Fruit fly (Drosophila melanogaster): ENCODE measurements around the gene nkd.

Gene nkd

DNA sequence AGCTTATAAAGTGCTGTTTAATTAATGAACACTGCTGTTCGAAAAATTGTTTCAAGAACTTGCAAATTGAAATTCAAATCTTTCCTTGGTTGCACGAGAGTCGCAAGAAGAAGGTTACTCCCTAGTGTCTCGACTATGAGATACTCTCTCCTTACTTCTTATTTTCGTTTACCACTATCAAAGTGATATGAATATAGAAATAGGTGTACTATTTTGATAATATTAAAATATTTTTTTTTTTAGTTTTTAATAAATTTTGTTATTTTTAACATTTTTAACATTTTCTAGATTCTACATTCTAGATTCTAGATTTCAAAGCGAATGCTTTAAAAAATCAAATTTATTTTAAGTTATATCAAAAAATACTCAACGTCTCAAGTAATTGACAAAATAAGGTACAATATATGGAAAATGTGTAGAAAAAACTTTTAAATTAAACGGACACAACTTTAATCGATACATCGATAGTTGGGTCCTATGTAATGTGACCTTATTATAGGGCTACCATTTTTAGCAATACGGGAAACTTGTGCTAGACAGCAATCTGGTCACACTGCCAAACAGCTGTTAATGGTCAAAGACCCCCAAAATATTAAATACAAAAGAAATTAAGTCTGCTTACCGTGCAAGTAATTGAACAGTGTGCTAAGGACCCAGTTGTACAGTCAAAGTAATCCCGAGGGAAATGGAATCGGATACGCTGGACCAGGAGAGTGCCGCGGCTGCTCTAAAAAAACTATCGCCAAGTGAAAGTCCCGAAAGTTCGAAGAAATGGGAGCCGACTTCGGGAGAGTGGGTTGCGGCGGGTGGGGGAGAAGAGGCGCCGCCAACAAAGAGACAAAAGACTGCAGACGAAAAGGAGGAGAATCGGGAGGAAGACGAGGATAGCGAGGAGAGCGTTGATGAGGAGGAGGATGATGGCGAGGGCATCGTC is 47.1 kb upstream of the nkd start, which contains the start of gene MESR6 (continued):
- TF ChIP-seq Neu2 (GFP tag; optimal IDR thresholded peaks at IDR 0.05; ENCODE audit: borderline replicate concordance) (no peak), Doc3 (GFP tag; IDR thresholded peaks at IDR 0.05; ENCODE audit: partially characterized antibody) (peak; percentile 78), CG34422 (GFP tag; IDR thresholded peaks at IDR 0.05) (0 out of 3 replicates have a peak, but pooled peaks have one; percentile 49), D (optimal IDR thresholded peaks at IDR 0.05) (peak; percentile 14), D (GFP tag; optimal IDR thresholded peaks at IDR 0.05) (no peak), zfh1 (GFP tag; IDR thresholded peaks at IDR 0.05) (no peak; the same call in 2 of the 3 replicates), ash1 (GFP tag; optimal IDR thresholded peaks at IDR 0.05) (no peak), stwl (tag; optimal IDR thresholded peaks at IDR 0.05) (peak; percentile 95), CG1792 (GFP tag; optimal IDR thresholded peaks at IDR 0.05) (no peak), Awh (GFP tag; IDR thresholded peaks at IDR 0.05) (peak; percentile 11; the same call in 1 of the 2 replicates), CG2202 (tag; optimal IDR thresholded peaks at IDR 0.05) (no peak), CG15073 (GFP tag; optimal IDR thresholded peaks at IDR 0.05) (no peak), pan (optimal IDR thresholded peaks at IDR 0.05) (no peak), pan (GFP tag; optimal IDR thresholded peaks at IDR 0.05 in 1 of 2, IDR thresholded peaks at IDR 0.05 in 1 of 2) (no peak), Meics (GFP tag; optimal IDR thresholded peaks at IDR 0.05) (peak; percentile 54), ci (GFP tag; IDR thresholded peaks at IDR 0.05) (no peak), vvl (GFP tag; IDR thresholded peaks at IDR 0.05) (peak; percentile 5; the same call in 1 of the 2 replicates), danr (GFP tag; IDR thresholded peaks at IDR 0.05) (no peak), CG6254 (GFP tag; optimal IDR thresholded peaks at IDR 0.05) (no peak), HLH4C (GFP tag; IDR thresholded peaks at IDR 0.05; ENCODE audit: partially characterized antibody) (peak; percentile 78), dimm (GFP tag; IDR thresholded peaks at IDR 0.05) (no peak), CG17359 (tag; optimal IDR thresholded peaks at IDR 0.05) (peak; percentile 12), psq (GFP tag; optimal IDR thresholded peaks at IDR 0.05) (no peak), CG8089 (GFP tag; optimal IDR thresholded peaks at IDR 0.05) (no peak), CG10274 (GFP tag; optimal IDR thresholded peaks at IDR 0.05) (no peak), Nf-YB (GFP tag; optimal IDR thresholded peaks at IDR 0.05) (no peak), CG9932 (GFP tag; IDR thresholded peaks at IDR 0.05) (peak; percentile 3; the same call in 1 of the 2 replicates), esg (GFP tag; conservative IDR thresholded peaks at IDR 0.05) (no peak), hb (GFP tag; IDR thresholded peaks at IDR 0.05; ENCODE audit: partially characterized antibody) (peak; percentile 47), CG6654 (GFP tag; optimal IDR thresholded peaks at IDR 0.05) (no peak), TFAM (GFP tag; optimal IDR thresholded peaks at IDR 0.05) (no peak), Oaz (GFP tag; IDR thresholded peaks at IDR 0.05) (no peak), CG1603 (tag; optimal IDR thresholded peaks at IDR 0.05) (peak; percentile 74), CG11085 (GFP tag; IDR thresholded peaks at IDR 0.05) (no peak), Hmr (GFP tag; optimal IDR thresholded peaks at IDR 0.05) (no peak), crol (GFP tag; IDR thresholded peaks at IDR 0.05) (peak; percentile 87), CG10209 (GFP tag; optimal IDR thresholded peaks at IDR 0.05) (peak; percentile 13), gcm (GFP tag; optimal IDR thresholded peaks at IDR 0.05) (no peak), jumu (GFP tag; optimal IDR thresholded peaks at IDR 0.05) (no peak), CG18764 (GFP tag; optimal IDR thresholded peaks at IDR 0.05) (no peak), Oli (tag; optimal IDR thresholded peaks at IDR 0.05) (peak; percentile 17), CG4820 (GFP tag; optimal IDR thresholded peaks at IDR 0.05) (peak; percentile 17), CG16779 (GFP tag; IDR thresholded peaks at IDR 0.05) (no peak), CG4730 (GFP tag; IDR thresholded peaks at IDR 0.05) (0 out of 2 replicates have a peak, but pooled peaks have one; percentile 9), tio (GFP tag; optimal IDR thresholded peaks at IDR 0.05) (no peak), lov (optimal IDR thresholded peaks at IDR 0.05) (no peak), lov (GFP tag; IDR thresholded peaks at IDR 0.05) (no peak), CG2129 (GFP tag; IDR thresholded peaks at IDR 0.05; ENCODE audit: partially characterized antibody) (peak; percentile 58), NC2α (GFP tag; optimal IDR thresholded peaks at IDR 0.05) (no peak)
